Fruit fly (Drosophila melanogaster) whole organism, embryonic: ENCODE measurements around the gene Osi21.

ENCODE experiments used
- BEAF-32 ChIP-seq: fragments of 200-800 bp; sonication (Bioruptor generic); optimal IDR thresholded peaks from 3 replicates; lab custom pipeline; 2017; ENCODE audit warnings: missing biosample characterization, missing genetic modification characterization, mild to moderate bottlenecking, moderate library complexity, missing genetic modification reagents
- Bgb ChIP-seq: fragments of 200-800 bp; sonication (Bioruptor generic); IDR thresholded peaks from 2 replicates; pipeline ENCODE4 v1.3.6; 2022; ENCODE audit warnings: missing biosample characterization, missing genetic modification characterization; ENCODE audit not compliant: partially characterized antibody
- CG10267 ChIP-seq: fragments of 200-800 bp; sonication (Bioruptor generic); optimal IDR thresholded peaks from 2 replicates; lab custom pipeline; 2018; ENCODE audit warnings: missing biosample characterization, mild to moderate bottlenecking, missing genetic modification characterization, moderate library complexity
- CG12071 ChIP-seq: fragments of 200-800 bp; sonication (Bioruptor generic); optimal IDR thresholded peaks from 3 replicates; lab custom pipeline; 2018; ENCODE audit warnings: missing biosample characterization, mild to moderate bottlenecking, missing genetic modification characterization
- CG13287 ChIP-seq: fragments of 200-800 bp; sonication (Bioruptor generic); IDR thresholded peaks from 2 replicates; pipeline ENCODE4 v1.3.6; 2022; ENCODE audit warnings: missing biosample characterization, missing genetic modification characterization; ENCODE audit not compliant: partially characterized antibody
- CG13624 ChIP-seq: fragments of 200-800 bp; sonication (Bioruptor generic); optimal IDR thresholded peaks from 2 replicates; lab custom pipeline; 2016; ENCODE audit warnings: missing biosample characterization, missing genetic modification characterization
- CG14860 ChIP-seq: fragments of 200-800 bp; sonication (Bioruptor generic); IDR thresholded peaks from 3 replicates; pipeline ENCODE4 v1.3.6; 2022; ENCODE audit warnings: missing biosample characterization, missing genetic modification characterization; ENCODE audit not compliant: partially characterized antibody
- CG15514 ChIP-seq: fragments of 200-800 bp; sonication (Bioruptor generic); optimal IDR thresholded peaks from 3 replicates; lab custom pipeline; 2017; ENCODE audit warnings: missing biosample characterization, missing genetic modification characterization, mild to moderate bottlenecking, moderate library complexity, missing genetic modification reagents
- CG1602 ChIP-seq: fragments of 200-800 bp; sonication (Bioruptor generic); optimal IDR thresholded peaks from 3 replicates; lab custom pipeline; 2016; ENCODE audit warnings: missing biosample characterization, missing genetic modification characterization
- CG1603 ChIP-seq: fragments of 200-800 bp; sonication (Bioruptor generic); optimal IDR thresholded peaks from 2 replicates; lab custom pipeline; 2019; ENCODE audit warnings: missing biosample characterization, mild to moderate bottlenecking, missing genetic modification characterization, moderate library complexity
- CG2116 ChIP-seq: fragments of 200-800 bp; sonication (Bioruptor generic); optimal IDR thresholded peaks from 3 replicates; lab custom pipeline; 2018; ENCODE audit warnings: missing biosample characterization, mild to moderate bottlenecking, missing genetic modification characterization
- CG34224 ChIP-seq: fragments of 200-800 bp; sonication (Bioruptor generic); IDR thresholded peaks from 3 replicates; pipeline ENCODE4 v1.3.6; 2022; ENCODE audit warnings: missing biosample characterization, missing genetic modification characterization; ENCODE audit not compliant: partially characterized antibody
- CG4617 ChIP-seq: fragments of 200-800 bp; sonication (Bioruptor generic); optimal IDR thresholded peaks from 3 replicates; lab custom pipeline; 2016; ENCODE audit warnings: missing biosample characterization, missing genetic modification characterization, borderline replicate concordance
- CG6854 ChIP-seq: fragments of 200-800 bp; sonication (Bioruptor generic); optimal IDR thresholded peaks from 3 replicates; lab custom pipeline; 2017; ENCODE audit warnings: missing biosample characterization, mild to moderate bottlenecking, missing genetic modification characterization
- CG8290 ChIP-seq, 3 experiments: fragments of 200-800 bp; sonication (Bioruptor generic); optimal IDR thresholded peaks; 2 replicates each; lab custom pipeline; 2016 to 2019; ENCODE audit warnings: missing biosample characterization in 3 of 3, missing genetic modification characterization in 3 of 3, mild to moderate bottlenecking in 2 of 3, moderate library complexity in 1 of 3
- Doc3 ChIP-seq: fragments of 200-800 bp; sonication (Bioruptor generic); IDR thresholded peaks from 3 replicates; pipeline ENCODE4 v1.3.6; 2022; ENCODE audit warnings: missing biosample characterization, missing genetic modification characterization; ENCODE audit not compliant: partially characterized antibody
- Elba2 ChIP-seq: fragments of 200-800 bp; sonication (Bioruptor generic); optimal IDR thresholded peaks from 3 replicates; lab custom pipeline; 2016; ENCODE audit warnings: missing biosample characterization, missing genetic modification characterization
- HLH4C ChIP-seq: fragments of 200-800 bp; sonication (Bioruptor generic); IDR thresholded peaks from 3 replicates; pipeline ENCODE4 v1.3.6; 2022; ENCODE audit warnings: missing biosample characterization, missing genetic modification characterization; ENCODE audit not compliant: partially characterized antibody
- Jarid2 ChIP-seq: fragments of 200-800 bp; sonication (Bioruptor generic); optimal IDR thresholded peaks from 3 replicates; lab custom pipeline; 2017; ENCODE audit warnings: mild to moderate bottlenecking, missing biosample characterization, missing genetic modification reagents, missing genetic modification characterization
- Lhr ChIP-seq: fragments of 200-800 bp; sonication (Bioruptor generic); optimal IDR thresholded peaks from 3 replicates; lab custom pipeline; 2017; ENCODE audit warnings: mild to moderate bottlenecking, missing biosample characterization, missing genetic modification reagents, missing genetic modification characterization
- MBD-R2 ChIP-seq: fragments of 200-800 bp; sonication (Bioruptor generic); IDR thresholded peaks from 2 replicates; pipeline ENCODE4 v1.3.6; 2022; ENCODE audit warnings: missing biosample characterization, missing genetic modification characterization
- Mad ChIP-seq: fragments of 200-800 bp; sonication (Bioruptor generic); optimal IDR thresholded peaks from 2 replicates; lab custom pipeline; 2016; ENCODE audit warnings: missing biosample characterization, missing genetic modification characterization
- Opbp ChIP-seq: fragments of 200-800 bp; sonication (Bioruptor generic); IDR thresholded peaks from 3 replicates; pipeline ENCODE4 v1.3.6; 2022; ENCODE audit warnings: missing biosample characterization, missing genetic modification characterization; ENCODE audit not compliant: partially characterized antibody
- PHDP ChIP-seq: fragments of 200-800 bp; sonication (Bioruptor generic); optimal IDR thresholded peaks from 3 replicates; lab custom pipeline; 2018; ENCODE audit warnings: missing biosample characterization, mild to moderate bottlenecking, missing genetic modification characterization, moderate library complexity
- Sry-δ ChIP-seq: fragments of 200-800 bp; sonication (Bioruptor generic); optimal IDR thresholded peaks from 2 replicates; lab custom pipeline; 2016; ENCODE audit warnings: missing biosample characterization, missing genetic modification characterization
- YL-1 ChIP-seq: fragments of 200-800 bp; sonication (Bioruptor generic); optimal IDR thresholded peaks from 3 replicates; lab custom pipeline; 2017; ENCODE audit warnings: missing biosample characterization, mild to moderate bottlenecking, missing genetic modification characterization
- amos ChIP-seq: fragments of 200-800 bp; sonication (Bioruptor generic); IDR thresholded peaks from 2 replicates; pipeline ENCODE4 v1.3.6; 2022; ENCODE audit warnings: missing biosample characterization, missing genetic modification characterization; ENCODE audit not compliant: partially characterized antibody
- ato ChIP-seq: fragments of 200-800 bp; sonication (Bioruptor generic); IDR thresholded peaks from 2 replicates; pipeline ENCODE4 v1.3.6; 2022; ENCODE audit warnings: missing biosample characterization, missing genetic modification characterization; ENCODE audit not compliant: partially characterized antibody
- bbx ChIP-seq: fragments of 200-800 bp; sonication (Bioruptor generic); IDR thresholded peaks from 2 replicates; pipeline ENCODE4 v1.3.6; 2022; ENCODE audit warnings: missing biosample characterization, missing genetic modification characterization; ENCODE audit not compliant: partially characterized antibody
- chinmo ChIP-seq: fragments of 200-800 bp; sonication (Bioruptor generic); IDR thresholded peaks from 4 replicates; pipeline ENCODE4 v1.3.6; 2022; ENCODE audit warnings: missing biosample characterization, missing genetic modification characterization; ENCODE audit not compliant: partially characterized antibody
- gem ChIP-seq: fragments of 200-800 bp; sonication (Bioruptor generic); optimal IDR thresholded peaks from 2 replicates; lab custom pipeline; 2019; ENCODE audit warnings: missing biosample characterization, mild to moderate bottlenecking, missing genetic modification characterization, moderate library complexity
- hb ChIP-seq: fragments of 200-800 bp; sonication (Bioruptor generic); IDR thresholded peaks from 3 replicates; pipeline ENCODE4 v1.3.6; 2022; ENCODE audit warnings: missing biosample characterization, missing genetic modification characterization; ENCODE audit not compliant: partially characterized antibody
- hbn ChIP-seq: fragments of 200-800 bp; sonication (Bioruptor generic); IDR thresholded peaks from 2 replicates; pipeline ENCODE4 v1.3.6; 2022; ENCODE audit warnings: missing biosample characterization, missing genetic modification characterization; ENCODE audit not compliant: partially characterized antibody
- insv ChIP-seq, 2 experiments: fragments of 200-800 bp; sonication (Bioruptor generic); optimal IDR thresholded peaks; 3 replicates each; lab custom pipeline; 2016 to 2018; ENCODE audit warnings: missing biosample characterization in 2 of 2, missing genetic modification characterization in 2 of 2
- inv ChIP-seq: fragments of 200-800 bp; sonication (Bioruptor generic); IDR thresholded peaks from 2 replicates; pipeline ENCODE4 v1.3.6; 2022; ENCODE audit warnings: missing biosample characterization, missing genetic modification characterization; ENCODE audit not compliant: partially characterized antibody
- jing ChIP-seq: fragments of 200-800 bp; sonication (Bioruptor generic); optimal IDR thresholded peaks from 2 replicates; lab custom pipeline; 2018; ENCODE audit warnings: missing biosample characterization, mild to moderate bottlenecking, missing genetic modification characterization
- knrl ChIP-seq: fragments of 200-800 bp; sonication (Bioruptor generic); IDR thresholded peaks from 3 replicates; pipeline ENCODE4 v1.3.6; 2022; ENCODE audit warnings: missing biosample characterization, missing genetic modification characterization; ENCODE audit not compliant: partially characterized antibody
- mld ChIP-seq: fragments of 200-800 bp; sonication (Bioruptor generic); IDR thresholded peaks from 3 replicates; pipeline ENCODE4 v1.3.6; 2022; ENCODE audit warnings: missing biosample characterization, missing genetic modification characterization; ENCODE audit not compliant: partially characterized antibody
- phol ChIP-seq: fragments of 200-800 bp; sonication (Bioruptor generic); optimal IDR thresholded peaks from 3 replicates; lab custom pipeline; 2018; ENCODE audit warnings: missing biosample characterization, mild to moderate bottlenecking, missing genetic modification characterization, moderate library complexity
- row ChIP-seq: fragments of 200-800 bp; sonication (Bioruptor generic); IDR thresholded peaks from 3 replicates; pipeline ENCODE4 v1.3.6; 2022; ENCODE audit warnings: missing biosample characterization, missing genetic modification characterization
- stwl ChIP-seq: fragments of 200-800 bp; sonication (Bioruptor generic); optimal IDR thresholded peaks from 3 replicates; lab custom pipeline; 2018; ENCODE audit warnings: missing biosample characterization, mild to moderate bottlenecking, missing genetic modification characterization, moderate library complexity
- tna ChIP-seq: fragments of 200-800 bp; sonication (Bioruptor generic); IDR thresholded peaks from 2 replicates; pipeline ENCODE4 v1.3.6; 2022; ENCODE audit warnings: missing biosample characterization, missing genetic modification characterization; ENCODE audit not compliant: partially characterized antibody
- unc-4 ChIP-seq: fragments of 200-800 bp; sonication (Bioruptor generic); IDR thresholded peaks from 2 replicates; pipeline ENCODE4 v1.3.6; 2022; ENCODE audit warnings: missing biosample characterization, missing genetic modification characterization; ENCODE audit not compliant: partially characterized antibody
- vnd ChIP-seq: fragments of 200-800 bp; sonication (Bioruptor generic); IDR thresholded peaks from 3 replicates; pipeline ENCODE4 v1.3.6; 2022; ENCODE audit warnings: missing biosample characterization, missing genetic modification characterization; ENCODE audit not compliant: partially characterized antibody
- wdn ChIP-seq: fragments of 200-800 bp; sonication (Bioruptor generic); IDR thresholded peaks from 2 replicates; pipeline ENCODE4 v1.3.6; 2022; ENCODE audit warnings: missing biosample characterization, missing genetic modification characterization
- zen2 ChIP-seq: fragments of 200-800 bp; sonication (Bioruptor generic); IDR thresholded peaks from 3 replicates; pipeline ENCODE4 v1.3.6; 2022; ENCODE audit warnings: missing biosample characterization, missing genetic modification characterization; ENCODE audit not compliant: partially characterized antibody

Gene Osi21

DNA sequence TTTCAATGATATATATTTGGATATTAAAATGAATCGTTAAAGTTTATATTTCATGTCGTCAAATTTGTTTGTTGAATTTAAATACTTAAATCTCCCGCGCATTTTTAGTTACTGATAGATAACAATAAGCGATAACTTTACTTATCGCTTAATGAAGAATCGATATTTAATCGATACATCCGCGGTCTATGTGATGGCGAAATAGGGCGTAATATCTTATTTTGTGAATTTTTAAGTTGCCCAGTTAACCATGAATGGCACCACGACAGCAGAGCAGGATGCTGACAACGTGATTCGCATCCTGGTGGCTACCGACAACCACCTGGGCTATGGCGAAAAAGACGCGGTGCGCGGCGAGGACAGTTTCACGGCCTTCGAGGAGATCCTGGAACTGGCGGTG, 3.6 kb downstream of the Osi21 start, which contains the start of gene mre11:
TSS of gene mre11 (plus strand) at position 161 of the 400 bp plus-strand sequence.
- TF ChIP-seq bbx (GFP tag; lab: Robert Waterston, UW) (peak; percentile 93), chinmo (GFP tag; lab: Robert Waterston, UW) (peak; percentile 66; the same call in 1 of the 4 replicates), jing (no peak), vnd (GFP tag; lab: Robert Waterston, UW) (peak; percentile 79), CG15514 (peak; percentile 15), wdn (GFP tag; lab: Robert Waterston, UW) (no peak), CG1603 (peak; percentile 17), PHDP (no peak), CG12071 (GFP tag; lab: Kevin White, UChicago) (no peak), CG10267 (tag; lab: Kevin White, UChicago) (peak; percentile 43), MBD-R2 (GFP tag; lab: Robert Waterston, UW) (peak; percentile 57), ato (peak; percentile 87), Sry-δ (GFP tag; lab: Kevin White, UChicago) (peak; percentile 43), Bgb (GFP tag; lab: Robert Waterston, UW) (peak; percentile 84), HLH4C (GFP tag; lab: Robert Waterston, UW) (peak; percentile 95), unc-4 (GFP tag; lab: Robert Waterston, UW) (peak; percentile 85), amos (GFP tag; lab: Robert Waterston, UW) (peak; percentile 80), hb (GFP tag; lab: Robert Waterston, UW) (peak; percentile 83; the same call in 1 of the 3 replicates), CG8290 (GFP tag; optimal IDR thresholded peaks at IDR 0.05; lab: Kevin White, UChicago) (no peak), CG8290 (tag; optimal IDR thresholded peaks at IDR 0.05; lab: Kevin White, UChicago) (no peak), Opbp (GFP tag; lab: Robert Waterston, UW) (peak; percentile 86), Lhr (GFP tag; lab: Kevin White, UChicago) (no peak), CG4617 (GFP tag; lab: Kevin White, UChicago) (peak; percentile 22), CG1602 (no peak), tna (GFP tag; lab: Robert Waterston, UW) (peak; percentile 93), hbn (peak; percentile 84), gem (no peak), phol (tag; lab: Kevin White, UChicago) (peak; percentile 12), knrl (GFP tag; lab: Robert Waterston, UW) (peak; percentile 60; the same call in 2 of the 3 replicates), CG13624 (GFP tag; lab: Kevin White, UChicago) (no peak), Doc3 (GFP tag; lab: Robert Waterston, UW) (peak; percentile 87), inv (GFP tag; lab: Robert Waterston, UW) (peak; percentile 58), BEAF-32 (GFP tag; lab: Kevin White, UChicago) (peak; percentile 66), zen2 (peak; percentile 96), Elba2 (GFP tag; lab: Kevin White, UChicago) (no peak), stwl (peak; percentile 72), CG6854 (no peak), YL-1 (GFP tag; lab: Kevin White, UChicago) (peak; percentile 60), mld (GFP tag; lab: Robert Waterston, UW) (peak; percentile 74; the same call in 2 of the 3 replicates), CG14860 (peak; percentile 86; the same call in 2 of the 3 replicates), CG13287 (GFP tag; lab: Robert Waterston, UW) (peak; percentile 92), CG34224 (GFP tag; lab: Robert Waterston, UW) (peak; percentile 97), Jarid2 (GFP tag; lab: Kevin White, UChicago) (no peak), CG2116 (GFP tag; lab: Kevin White, UChicago) (peak; percentile 67), Mad (GFP tag; lab: Kevin White, UChicago) (no peak), insv (GFP tag; optimal IDR thresholded peaks at IDR 0.05; lab: Kevin White, UChicago) (no peak), row (no peak)
